Fruit fly (Drosophila melanogaster): ENCODE results near the gene CG2924.

CG2924 gene

DNA sequence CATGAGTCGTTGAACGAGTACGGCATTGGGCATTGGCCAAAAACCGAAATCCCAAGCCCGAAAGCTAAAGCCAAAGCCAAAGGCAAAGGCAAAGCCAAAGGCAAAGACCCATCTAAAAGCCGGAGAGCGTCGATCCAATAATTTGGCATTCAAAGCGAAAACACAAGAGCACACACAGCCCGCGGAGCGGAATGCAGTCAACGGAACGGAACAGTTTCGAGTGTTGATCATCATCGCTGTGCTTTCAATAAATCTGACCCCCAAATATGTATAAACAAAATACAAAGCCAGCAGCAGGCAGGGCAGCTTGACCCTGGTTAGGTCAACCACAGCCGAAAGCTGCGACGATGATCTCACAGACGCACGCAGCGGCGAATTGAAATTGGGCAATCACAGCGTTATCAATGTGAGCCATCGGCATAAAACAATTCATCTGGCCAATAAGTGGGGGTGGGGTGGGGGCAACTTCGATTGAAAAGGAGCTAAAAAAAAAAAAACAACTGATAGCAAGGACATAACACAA is 8.3 kb upstream of the CG2924 start (continued):
- peak in 1 of 2 experiments; percentile 80 for TF ChIP-seq Hr78 (GFP tag; optimal IDR thresholded peaks at IDR 0.05)

DNA sequence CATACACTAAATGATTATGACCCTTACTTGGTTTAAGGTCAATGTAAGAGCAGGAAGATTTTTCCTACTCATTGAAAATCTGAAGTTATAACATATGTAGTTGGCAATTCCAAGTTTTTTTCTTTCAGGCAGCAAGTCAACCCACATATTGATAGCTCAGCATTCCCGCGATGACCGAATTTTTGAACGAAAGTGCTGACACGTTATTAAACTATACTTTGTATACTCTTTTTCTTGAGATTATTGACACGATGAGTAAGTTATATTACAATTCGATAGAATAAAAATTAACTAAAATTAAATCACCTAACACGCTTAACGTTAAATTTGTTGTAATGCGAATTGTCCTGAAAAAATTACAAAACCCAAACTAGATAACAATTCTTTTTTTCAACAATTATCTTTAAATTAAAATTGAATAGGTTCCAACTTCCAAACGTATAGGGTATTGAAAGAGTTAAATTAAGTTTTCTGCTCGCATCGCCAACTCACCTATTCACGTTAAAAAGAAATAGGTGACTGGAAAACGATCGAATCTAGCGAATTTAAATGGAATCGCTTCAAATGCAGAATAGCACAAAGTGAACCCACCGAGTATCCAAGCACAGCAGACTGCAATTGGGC is 4.8 kb upstream of the CG2924 start, which contains the start of gene Vml:
Vml (plus strand) TSS at position 574 of the 624 bp plus-strand sequence.
- peak; percentile 14; the same call in 2 of the 4 replicates for TF ChIP-seq Dll (GFP tag; IDR thresholded peaks at IDR 0.05; ENCODE audit: partially characterized antibody)
- no peak for TF ChIP-seq CG15479 (GFP tag; optimal IDR thresholded peaks at IDR 0.05)
- no peak for TF ChIP-seq al (GFP tag; IDR thresholded peaks at IDR 0.05)
- peak; percentile 57 for TF ChIP-seq sens (GFP tag)
- TF ChIP-seq CG7357 (GFP tag; IDR thresholded peaks at IDR 0.05): no peak
- TF ChIP-seq kah (GFP tag; optimal IDR thresholded peaks at IDR 0.05): no peak

DNA sequence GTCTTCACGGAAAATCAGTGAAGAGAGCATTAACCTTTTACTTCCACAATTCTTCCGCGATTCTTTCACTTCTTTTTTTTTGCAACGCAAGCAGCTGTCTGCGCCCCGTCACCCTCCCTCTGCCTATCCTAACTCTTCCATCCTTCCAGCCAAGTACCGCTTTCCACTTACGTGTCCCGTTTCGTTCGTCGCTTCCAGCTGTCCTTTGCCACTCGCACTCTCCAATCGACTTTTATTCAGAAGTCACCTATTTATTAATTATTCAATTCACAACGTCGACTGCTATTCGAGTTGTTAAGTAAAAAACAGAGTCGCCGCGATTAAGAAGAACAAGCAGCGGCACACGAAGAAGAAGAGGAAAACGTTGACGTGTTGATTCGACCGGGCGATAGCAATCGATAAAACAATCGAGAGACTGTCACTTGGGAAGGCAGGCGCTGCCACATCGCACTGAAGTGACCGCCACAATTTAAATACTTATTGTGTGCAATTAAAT is 4.2 kb upstream of the CG2924 start, which contains the start of gene Grp170:
Grp170 (minus strand) TSS at position 365 of the 496 bp plus-strand sequence.
- TF ChIP-seq sob (GFP tag; IDR thresholded peaks at IDR 0.05) (0 out of 2 replicates have a peak, but pooled peaks have one; percentile 18), Sin3A (optimal IDR thresholded peaks at IDR 0.05) (peak; percentile 72), CG2129 (GFP tag; IDR thresholded peaks at IDR 0.05; ENCODE audit: partially characterized antibody) (peak; percentile 69), zen2 (GFP tag; IDR thresholded peaks at IDR 0.05; ENCODE audit: partially characterized antibody) (peak; percentile 76), sug (tag; optimal IDR thresholded peaks at IDR 0.05) (peak; percentile 34), CG9437 (GFP tag; optimal IDR thresholded peaks at IDR 0.05) (peak; percentile 55), Meics (GFP tag; optimal IDR thresholded peaks at IDR 0.05) (no peak), CG4617 (GFP tag; optimal IDR thresholded peaks at IDR 0.05; ENCODE audit: borderline replicate concordance) (peak; percentile 7), CG34376 (GFP tag; optimal IDR thresholded peaks at IDR 0.05) (peak; percentile 38), caup (GFP tag; optimal IDR thresholded peaks at IDR 0.05; ENCODE audit: severe bottlenecking) (peak; percentile 39), Dip3 (GFP tag; optimal IDR thresholded peaks at IDR 0.05) (peak; percentile 6), sqz (GFP tag; optimal IDR thresholded peaks at IDR 0.05) (peak; percentile 45), tna (GFP tag; IDR thresholded peaks at IDR 0.05; ENCODE audit: partially characterized antibody) (peak; percentile 86), Dref (GFP tag; IDR thresholded peaks at IDR 0.05) (peak; percentile 92), ato (GFP tag; IDR thresholded peaks at IDR 0.05; ENCODE audit: partially characterized antibody) (peak; percentile 74; the same call in 1 of the 2 replicates), HmgZ (tag; optimal IDR thresholded peaks at IDR 0.05) (peak; percentile 25), wek (GFP tag; optimal IDR thresholded peaks at IDR 0.05) (no peak), Dll (GFP tag; IDR thresholded peaks at IDR 0.05; ENCODE audit: partially characterized antibody) (peak; percentile 86), Scr (GFP tag; IDR thresholded peaks at IDR 0.05; ENCODE audit: partially characterized antibody) (peak; percentile 86), CG14710 (tag; optimal IDR thresholded peaks at IDR 0.05) (peak; percentile 66), CG6175 (GFP tag; IDR thresholded peaks at IDR 0.05) (no peak), CG12155 (GFP tag; optimal IDR thresholded peaks at IDR 0.05) (no peak), CG7963 (GFP tag; IDR thresholded peaks at IDR 0.05; ENCODE audit: partially characterized antibody) (peak; percentile 85), CG17361 (GFP tag; IDR thresholded peaks at IDR 0.05) (0 out of 3 replicates have a peak, but pooled peaks have one; percentile 14), Fer1 (GFP tag; optimal IDR thresholded peaks at IDR 0.05) (peak; percentile 34), CrebB (tag; optimal IDR thresholded peaks at IDR 0.05) (no peak), pzg (GFP tag; optimal IDR thresholded peaks at IDR 0.05) (peak; percentile 91), MBD-R2 (GFP tag; IDR thresholded peaks at IDR 0.05) (peak; percentile 56; the same call in 1 of the 2 replicates), CG13624 (GFP tag; optimal IDR thresholded peaks at IDR 0.05) (peak; percentile 6), nerfin-2 (GFP tag; IDR thresholded peaks at IDR 0.05; ENCODE audit: partially characterized antibody) (peak; percentile 67), E2f2 (GFP tag; IDR thresholded peaks at IDR 0.05) (peak; percentile 98), cg (GFP tag; optimal IDR thresholded peaks at IDR 0.05) (no peak), CG13894 (tag; optimal IDR thresholded peaks at IDR 0.05) (peak; percentile 35), crol (GFP tag; IDR thresholded peaks at IDR 0.05) (peak; percentile 94), CG2199 (GFP tag; IDR thresholded peaks at IDR 0.05) (no peak), Ets97D (GFP tag; optimal IDR thresholded peaks at IDR 0.05) (peak; percentile 86), Sry-δ (GFP tag; optimal IDR thresholded peaks at IDR 0.05) (peak; percentile 84), CG34422 (GFP tag; IDR thresholded peaks at IDR 0.05) (peak; percentile 88; the same call in 2 of the 3 replicates)

All from whole organism, embryonic.